Worm (Caenorhabditis elegans) whole organism, L4 larva: ENCODE measurements around the gene lpr-4.

Experiments used
- D1046.2 ChIP-seq: fragments of 200-800 bp; sonication (Bioruptor generic); IDR thresholded peaks from 2 replicates; pipeline ENCODE4 v1.3.6; 2022; ENCODE audit warnings: missing genetic modification characterization, missing compliant biosample characterization
- Y5F2A.4 ChIP-seq: fragments of 200-800 bp; sonication (Bioruptor generic); optimal IDR thresholded peaks from 2 replicates; lab custom pipeline; 2018; ENCODE audit warnings: mild to moderate bottlenecking, missing genetic modification characterization, missing compliant biosample characterization
- ctbp-1 ChIP-seq: fragments of 200-800 bp; sonication (Bioruptor generic); IDR thresholded peaks from 2 replicates; pipeline ENCODE4 v1.3.6; 2022; ENCODE audit warnings: missing genetic modification reagents, missing genetic modification characterization, missing compliant biosample characterization
- dmd-8 ChIP-seq: fragments of 200-800 bp; sonication (Bioruptor generic); IDR thresholded peaks from 2 replicates; pipeline ENCODE4 v1.3.6; 2022; ENCODE audit warnings: missing genetic modification characterization, missing compliant biosample characterization
- fos-1 ChIP-seq: fragments of 150-350 bp; optimal IDR thresholded peaks from 2 replicates; lab custom pipeline; 2014; ENCODE audit warnings: missing biosample characterization, missing genetic modification characterization
- mep-1 ChIP-seq: fragments of 150-350 bp; sonication (generic microtip); optimal IDR thresholded peaks from 3 replicates; lab custom pipeline; 2014; ENCODE audit warnings: missing biosample characterization, missing genetic modification characterization
- nhr-11 ChIP-seq: fragments of 150-350 bp; optimal IDR thresholded peaks from 2 replicates; lab custom pipeline; 2014; ENCODE audit warnings: missing biosample characterization, missing genetic modification characterization
- nhr-28 ChIP-seq: fragments of 150-350 bp; optimal IDR thresholded peaks from 2 replicates; lab custom pipeline; 2014; ENCODE audit warnings: missing biosample characterization, missing genetic modification characterization
- zfp-3 ChIP-seq: fragments of 200-800 bp; sonication (Bioruptor generic); conservative IDR thresholded peaks from 2 replicates; pipeline ENCODE4 v1.3.6; 2022; ENCODE audit warnings: missing genetic modification reagents, missing genetic modification characterization, missing compliant biosample characterization

- TF ChIP-seq fos-1 (tag; lab: Kevin White, UChicago) (no peak), nhr-11 (tag; lab: Kevin White, UChicago) (peak; percentile 55), zfp-3 (GFP tag; lab: Robert Waterston, UW) (peak; percentile 73; the same call in 1 of the 2 replicates), ctbp-1 (GFP tag; lab: Robert Waterston, UW) (peak; percentile 94), nhr-28 (tag; lab: Kevin White, UChicago) (peak; percentile 45), dmd-8 (GFP tag; lab: Robert Waterston, UW) (peak; percentile 92), Y5F2A.4 (GFP tag; lab: Kevin White, UChicago) (peak; percentile 64), mep-1 (tag; lab: Kevin White, UChicago) (peak; percentile 92), D1046.2 (GFP tag; lab: Robert Waterston, UW) (peak; percentile 84)
Observed at ce11 chrX:11095480-11095879, 30.6 kb downstream of the lpr-4 start.
